Worm (Caenorhabditis elegans): ENCODE data around the gene gcy-29.

DNA sequence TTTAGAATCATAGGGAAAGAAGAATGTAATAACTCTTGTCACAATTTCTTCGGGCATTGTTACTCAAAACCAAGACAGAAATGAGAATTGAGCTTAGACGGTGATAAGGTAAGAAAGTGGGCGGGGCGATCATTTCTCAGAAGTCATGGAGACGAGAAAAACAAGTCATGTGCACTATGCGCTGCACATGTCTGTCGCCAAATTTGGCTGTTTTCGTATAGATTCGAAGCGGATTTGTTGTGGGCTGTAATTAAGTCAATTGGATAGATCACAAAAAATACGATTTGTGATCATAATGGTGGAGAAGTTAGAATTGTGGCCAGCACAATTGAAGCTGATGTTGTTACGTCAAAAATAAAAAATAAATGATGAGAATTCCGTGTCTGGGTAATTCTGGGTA is 43.1 kb upstream of the gcy-29 start, which contains the start of gene C01G12.7:
- TF ChIP-seq ama-1 (optimal IDR thresholded peaks at IDR 0.05): no peak
- TF ChIP-seq hmg-4 (GFP tag; optimal IDR thresholded peaks at IDR 0.05): no peak
- no peak for TF ChIP-seq aly-1 (tag; optimal IDR thresholded peaks at IDR 0.05)
- TF ChIP-seq tbx-11 (GFP tag; IDR thresholded peaks at IDR 0.05): no peak
- no peak for TF ChIP-seq B0310.2 (tag; optimal IDR thresholded peaks at IDR 0.05)
- no peak for TF ChIP-seq pes-1 (GFP tag; IDR thresholded peaks at IDR 0.05)
- no peak for TF ChIP-seq scrt-1 (GFP tag; IDR thresholded peaks at IDR 0.05)
- no peak for TF ChIP-seq ceh-36 (tag; optimal IDR thresholded peaks at IDR 0.05)
- no peak for TF ChIP-seq hmbx-1 (tag; optimal IDR thresholded peaks at IDR 0.05)
- no peak for TF ChIP-seq tbx-37 (GFP tag; conservative IDR thresholded peaks at IDR 0.05)
- TF ChIP-seq ets-7 (tag; optimal IDR thresholded peaks at IDR 0.05): no peak
- no peak for TF ChIP-seq hnd-1 (tag; optimal IDR thresholded peaks at IDR 0.05)
- no peak for TF ChIP-seq F13C5.2 (tag; optimal IDR thresholded peaks at IDR 0.05)
- no peak for TF ChIP-seq flt-1 (GFP tag; IDR thresholded peaks at IDR 0.05)

Measured in whole organism, early embryonic.